Worm (Caenorhabditis elegans): ENCODE data around the gene K09D9.14.
A peak's percentile ranks its signal among the peaks of the same experiment; 100 is the strongest.

The K09D9.14 gene

DNA sequence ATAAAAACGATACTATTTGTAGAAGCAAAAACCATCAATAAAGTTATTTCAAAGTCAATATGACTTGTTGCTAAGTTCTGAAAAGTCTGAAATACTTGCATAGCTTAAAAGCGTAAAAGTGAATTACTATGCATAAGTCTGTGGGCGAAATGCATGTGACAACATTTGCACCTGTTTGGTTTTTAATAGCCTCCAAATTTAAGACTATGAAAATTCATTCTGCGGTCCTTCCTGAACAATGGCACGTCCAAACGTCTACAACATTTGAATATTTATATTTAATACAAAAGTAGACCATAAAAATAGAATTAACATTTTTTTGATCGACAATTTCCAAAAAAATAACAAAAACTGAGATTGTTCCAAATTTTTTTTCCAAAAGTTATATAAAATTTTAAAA lies at the start of gene K09D9.14:
Gene K09D9.14, minus strand, starts transcription at position 101 of the 400 bp plus-strand sequence.
- TF ChIP-seq ceh-16 (tag; optimal IDR thresholded peaks at IDR 0.05) (no peak), sea-2 (GFP tag; optimal IDR thresholded peaks at IDR 0.05) (no peak), nhr-67 (tag; optimal IDR thresholded peaks at IDR 0.05) (no peak), daf-12 (tag; optimal IDR thresholded peaks at IDR 0.05) (no peak), R02D3.7 (tag; optimal IDR thresholded peaks at IDR 0.05) (no peak), ceh-9 (tag; optimal IDR thresholded peaks at IDR 0.05) (no peak), nhr-25 (tag; optimal IDR thresholded peaks at IDR 0.05) (no peak), mdl-1 (tag; optimal IDR thresholded peaks at IDR 0.05) (no peak), egl-5 (tag; optimal IDR thresholded peaks at IDR 0.05) (no peak), aly-2 (tag; optimal IDR thresholded peaks at IDR 0.05) (no peak)

DNA sequence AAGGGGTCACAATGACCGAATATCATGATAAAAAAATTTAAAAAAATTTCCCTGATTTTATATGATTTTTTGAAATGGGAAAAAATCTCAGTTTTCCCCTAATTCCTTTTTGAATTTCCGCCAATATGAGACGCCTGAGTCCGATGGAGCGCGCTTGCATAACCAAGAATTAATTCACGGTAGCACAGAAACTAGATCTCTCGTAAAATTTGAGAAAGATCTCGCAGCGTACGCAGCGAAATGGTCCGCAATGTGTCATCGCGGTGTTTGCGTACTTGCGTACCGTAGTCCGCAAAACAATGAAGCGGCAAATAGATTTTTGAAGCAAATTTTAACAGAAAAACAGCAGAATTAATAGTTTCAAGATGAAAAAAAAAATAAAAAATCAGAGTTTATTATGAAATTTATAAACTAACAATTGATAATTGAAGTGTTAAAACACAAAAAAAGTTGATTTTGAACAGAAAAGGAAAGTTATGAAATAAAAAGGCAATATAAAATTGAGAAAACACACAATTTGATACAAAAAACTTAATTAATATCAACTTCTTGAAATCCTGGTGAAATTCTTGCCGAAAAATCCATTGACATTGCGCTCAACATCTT lies 42.0 kb upstream of the K09D9.14 start:
- TF ChIP-seq lin-15B (tag; optimal IDR thresholded peaks at IDR 0.05): peak; percentile 4

- no peak for TF ChIP-seq ceh-16 (tag; optimal IDR thresholded peaks at IDR 0.05)
Measured at ce11 chrV:4056203-4056602, 34.5 kb upstream of the K09D9.14 start.

ce11 chrV:4055025-4055424 lies 33.3 kb upstream of the K09D9.14 start, which contains the start of gene djr-1.2:
TSS of gene djr-1.2 (minus strand) at chrV:4055125.
- TF ChIP-seq elt-3 (tag; optimal IDR thresholded peaks at IDR 0.05) (no peak), egl-27 (tag; optimal IDR thresholded peaks at IDR 0.05) (no peak), ztf-11 (tag; optimal IDR thresholded peaks at IDR 0.05) (no peak), ceh-28 (tag; optimal IDR thresholded peaks at IDR 0.05) (no peak), egl-5 (tag; optimal IDR thresholded peaks at IDR 0.05) (no peak), nfya-1 (tag; optimal IDR thresholded peaks at IDR 0.05; ENCODE audit: insufficient read depth) (no peak), nhr-67 (tag; optimal IDR thresholded peaks at IDR 0.05) (no peak), lin-39 (tag; optimal IDR thresholded peaks at IDR 0.05) (no peak), ztf-4 (tag; optimal IDR thresholded peaks at IDR 0.05) (no peak), unc-62 (GFP tag; optimal IDR thresholded peaks at IDR 0.05) (no peak), R02D3.7 (tag; optimal IDR thresholded peaks at IDR 0.05) (no peak), ceh-82 (tag; optimal IDR thresholded peaks at IDR 0.05) (no peak), nhr-237 (tag; optimal IDR thresholded peaks at IDR 0.05) (no peak), sea-2 (GFP tag; optimal IDR thresholded peaks at IDR 0.05) (no peak), ama-1 (optimal IDR thresholded peaks at IDR 0.05) (no peak), nhr-12 (tag; optimal IDR thresholded peaks at IDR 0.05) (no peak), snpc-4 (tag; optimal IDR thresholded peaks at IDR 0.05) (no peak)

DNA sequence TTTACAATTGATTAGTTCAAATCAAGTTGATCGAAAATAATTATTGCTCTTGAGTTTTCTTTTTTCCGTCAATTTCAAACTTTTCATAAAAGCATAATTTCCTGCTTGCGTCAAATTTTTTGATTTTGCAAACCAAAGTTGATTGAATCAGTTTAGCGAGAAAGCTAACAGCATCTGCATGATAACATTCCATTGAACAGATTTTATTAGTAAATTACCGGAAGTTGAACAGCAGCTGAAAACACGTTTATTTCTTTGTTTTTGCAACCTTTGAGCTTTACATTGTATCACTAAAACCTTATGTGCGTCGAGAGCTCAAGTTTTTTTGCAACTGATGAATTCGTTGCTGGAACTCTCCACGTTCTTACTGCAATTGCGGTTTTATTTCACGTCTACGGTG lies 25.9 kb upstream of the K09D9.14 start, which contains the start of gene srh-169:
Gene srh-169, plus strand, starts transcription at position 301 of the 400 bp plus-strand sequence.
- TF ChIP-seq nhr-12 (tag; optimal IDR thresholded peaks at IDR 0.05) (no peak), ztf-11 (tag; optimal IDR thresholded peaks at IDR 0.05) (no peak), ceh-16 (tag; optimal IDR thresholded peaks at IDR 0.05) (no peak), daf-12 (tag; optimal IDR thresholded peaks at IDR 0.05) (no peak), eor-1 (tag; optimal IDR thresholded peaks at IDR 0.05) (no peak), lsy-12 (tag; optimal IDR thresholded peaks at IDR 0.05) (no peak), ceh-9 (tag; optimal IDR thresholded peaks at IDR 0.05) (no peak), nhr-23 (tag; optimal IDR thresholded peaks at IDR 0.05) (no peak), fkh-2 (tag; optimal IDR thresholded peaks at IDR 0.05) (no peak), ceh-28 (tag; optimal IDR thresholded peaks at IDR 0.05) (no peak), ZK546.5 (tag; optimal IDR thresholded peaks at IDR 0.05) (no peak), fos-1 (tag; optimal IDR thresholded peaks at IDR 0.05) (no peak), tbx-2 (tag; optimal IDR thresholded peaks at IDR 0.05) (no peak), lin-39 (tag; optimal IDR thresholded peaks at IDR 0.05) (no peak), nhr-77 (tag; optimal IDR thresholded peaks at IDR 0.05) (no peak), mml-1 (tag; optimal IDR thresholded peaks at IDR 0.05) (no peak), pqm-1 (tag; optimal IDR thresholded peaks at IDR 0.05) (no peak), nhr-11 (tag; optimal IDR thresholded peaks at IDR 0.05) (no peak), unc-62 (GFP tag; optimal IDR thresholded peaks at IDR 0.05) (no peak), nhr-28 (tag; optimal IDR thresholded peaks at IDR 0.05) (no peak)

Measured in whole organism, L3 larva.